Fruit fly (Drosophila melanogaster) whole organism, embryonic: ENCODE measurements around the gene CG15408.

Source experiments
- B-H1 ChIP-seq: fragments of 200-800 bp; sonication (Bioruptor generic); IDR thresholded peaks from 3 replicates; pipeline ENCODE4 v1.3.6; 2022; ENCODE audit warnings: missing biosample characterization, missing genetic modification characterization
- CG10979 ChIP-seq: fragments of 200-800 bp; sonication (Bioruptor generic); optimal IDR thresholded peaks from 2 replicates; lab custom pipeline; 2018; ENCODE audit warnings: missing biosample characterization, mild to moderate bottlenecking, missing genetic modification characterization, moderate library complexity
- CG11085 ChIP-seq: fragments of 200-800 bp; sonication (Bioruptor generic); IDR thresholded peaks from 2 replicates; pipeline ENCODE4 v1.3.6; 2022; ENCODE audit warnings: missing biosample characterization, missing genetic modification characterization
- CG11093 ChIP-seq: fragments of 200-800 bp; sonication (Bioruptor generic); IDR thresholded peaks from 3 replicates; pipeline ENCODE4 v1.3.6; 2022; ENCODE audit warnings: missing biosample characterization, missing genetic modification characterization
- CG11456 ChIP-seq: fragments of 200-800 bp; sonication (Bioruptor generic); IDR thresholded peaks from 3 replicates; pipeline ENCODE4 v1.3.6; 2022; ENCODE audit warnings: missing biosample characterization, missing genetic modification characterization
- CG13624 ChIP-seq: fragments of 200-800 bp; sonication (Bioruptor generic); optimal IDR thresholded peaks from 2 replicates; lab custom pipeline; 2016; ENCODE audit warnings: missing biosample characterization, missing genetic modification characterization
- CG13894 ChIP-seq: fragments of 200-800 bp; sonication (Bioruptor generic); optimal IDR thresholded peaks from 3 replicates; lab custom pipeline; 2018; ENCODE audit warnings: missing biosample characterization, mild to moderate bottlenecking, missing genetic modification characterization, moderate library complexity
- CG17359 ChIP-seq: fragments of 200-800 bp; sonication (Bioruptor generic); optimal IDR thresholded peaks from 3 replicates; lab custom pipeline; 2018; ENCODE audit warnings: missing biosample characterization, mild to moderate bottlenecking, missing genetic modification characterization, moderate library complexity
- CG17568 ChIP-seq: fragments of 200-800 bp; sonication (Bioruptor generic); optimal IDR thresholded peaks from 2 replicates; lab custom pipeline; 2018; ENCODE audit warnings: missing biosample characterization, mild to moderate bottlenecking, missing genetic modification characterization, moderate library complexity
- CG17802 ChIP-seq: fragments of 200-800 bp; sonication (Bioruptor generic); optimal IDR thresholded peaks from 2 replicates; lab custom pipeline; 2018; ENCODE audit warnings: missing biosample characterization, mild to moderate bottlenecking, missing genetic modification characterization, moderate library complexity
- CG30403 ChIP-seq: fragments of 200-800 bp; sonication (Bioruptor generic); optimal IDR thresholded peaks from 3 replicates; lab custom pipeline; 2016; ENCODE audit warnings: missing biosample characterization, missing genetic modification characterization
- CG31388 ChIP-seq: fragments of 200-800 bp; sonication (Bioruptor generic); optimal IDR thresholded peaks from 2 replicates; lab custom pipeline; 2016; ENCODE audit warnings: missing biosample characterization, missing genetic modification characterization
- CG4617 ChIP-seq: fragments of 200-800 bp; sonication (Bioruptor generic); optimal IDR thresholded peaks from 3 replicates; lab custom pipeline; 2016; ENCODE audit warnings: missing biosample characterization, missing genetic modification characterization, borderline replicate concordance
- CG4854 ChIP-seq: fragments of 200-800 bp; sonication (Bioruptor generic); optimal IDR thresholded peaks from 2 replicates; lab custom pipeline; 2016; ENCODE audit warnings: missing biosample characterization, missing genetic modification characterization, inconsistent platforms
- CG5953 ChIP-seq: fragments of 200-800 bp; sonication (Bioruptor generic); IDR thresholded peaks from 2 replicates; pipeline ENCODE4 v1.3.6; 2022; ENCODE audit warnings: missing biosample characterization, missing genetic modification characterization
- CG6791 ChIP-seq: fragments of 200-800 bp; sonication (Bioruptor generic); IDR thresholded peaks from 3 replicates; pipeline ENCODE4 v1.3.6; 2022; ENCODE audit warnings: missing biosample characterization, missing genetic modification characterization; ENCODE audit not compliant: partially characterized antibody
- CG6813 ChIP-seq: fragments of 200-800 bp; sonication (Bioruptor generic); optimal IDR thresholded peaks from 2 replicates; lab custom pipeline; 2017; ENCODE audit warnings: missing biosample characterization, missing genetic modification characterization, mild to moderate bottlenecking, moderate library complexity, missing genetic modification reagents
- CG7357 ChIP-seq: fragments of 200-800 bp; sonication (Bioruptor generic); IDR thresholded peaks from 3 replicates; pipeline ENCODE4 v1.3.6; 2022; ENCODE audit warnings: missing biosample characterization, missing genetic modification characterization
- ERR ChIP-seq: fragments of 200-800 bp; sonication (Bioruptor generic); optimal IDR thresholded peaks from 2 replicates; lab custom pipeline; 2016; ENCODE audit warnings: missing biosample characterization, missing genetic modification characterization
- Hr51 ChIP-seq, 2 experiments: fragments of 200-800 bp; sonication (Bioruptor generic); optimal IDR thresholded peaks; 2 replicates in 1 of 2; 3 replicates in 1 of 2; lab custom pipeline; 2016 to 2018; ENCODE audit warnings: missing biosample characterization in 2 of 2, missing genetic modification characterization in 2 of 2, mild to moderate bottlenecking in 1 of 2, moderate library complexity in 1 of 2
- Neu2 ChIP-seq: fragments of 200-800 bp; sonication (Bioruptor generic); optimal IDR thresholded peaks from 3 replicates; lab custom pipeline; 2016; ENCODE audit warnings: missing biosample characterization, missing genetic modification characterization, borderline replicate concordance
- PHDP ChIP-seq: fragments of 200-800 bp; sonication (Bioruptor generic); optimal IDR thresholded peaks from 3 replicates; lab custom pipeline; 2018; ENCODE audit warnings: missing biosample characterization, mild to moderate bottlenecking, missing genetic modification characterization, moderate library complexity
- Poxn ChIP-seq: fragments of 200-800 bp; sonication (Bioruptor generic); IDR thresholded peaks from 2 replicates; pipeline ENCODE4 v1.3.6; 2022; ENCODE audit warnings: missing biosample characterization, missing genetic modification characterization
- Six4 ChIP-seq: fragments of 200-800 bp; sonication (Bioruptor generic); optimal IDR thresholded peaks from 2 replicates; lab custom pipeline; 2016; ENCODE audit warnings: missing biosample characterization, missing genetic modification characterization
- Spps ChIP-seq: fragments of 200-800 bp; sonication (Bioruptor generic); optimal IDR thresholded peaks from 2 replicates; lab custom pipeline; 2018; ENCODE audit warnings: missing biosample characterization, mild to moderate bottlenecking, missing genetic modification characterization
- ac ChIP-seq: fragments of 200-800 bp; sonication (Bioruptor generic); optimal IDR thresholded peaks from 3 replicates; lab custom pipeline; 2017; ENCODE audit warnings: missing biosample characterization, mild to moderate bottlenecking, missing genetic modification characterization
- ara ChIP-seq: fragments of 200-800 bp; sonication (Bioruptor generic); IDR thresholded peaks from 2 replicates; pipeline ENCODE4 v1.3.6; 2022; ENCODE audit warnings: missing biosample characterization, missing genetic modification characterization
- bab2 ChIP-seq: fragments of 200-800 bp; sonication (Bioruptor generic); optimal IDR thresholded peaks from 2 replicates; lab custom pipeline; 2016; ENCODE audit warnings: missing biosample characterization, missing genetic modification characterization
- btn ChIP-seq: fragments of 200-800 bp; sonication (Bioruptor generic); optimal IDR thresholded peaks from 2 replicates; lab custom pipeline; 2016; ENCODE audit warnings: missing biosample characterization, missing genetic modification characterization
- chif ChIP-seq, 2 experiments: fragments of 200-800 bp; sonication (Bioruptor generic); optimal IDR thresholded peaks; 3 replicates each; lab custom pipeline; 2016; ENCODE audit warnings: missing biosample characterization in 2 of 2, missing genetic modification characterization in 2 of 2
- chinmo ChIP-seq: fragments of 200-800 bp; sonication (Bioruptor generic); IDR thresholded peaks from 4 replicates; pipeline ENCODE4 v1.3.6; 2022; ENCODE audit warnings: missing biosample characterization, missing genetic modification characterization; ENCODE audit not compliant: partially characterized antibody
- dysf ChIP-seq: fragments of 200-800 bp; sonication (Bioruptor generic); IDR thresholded peaks from 3 replicates; pipeline ENCODE4 v1.3.6; 2022; ENCODE audit warnings: missing biosample characterization, missing genetic modification characterization
- exex ChIP-seq: fragments of 200-800 bp; sonication (Bioruptor generic); optimal IDR thresholded peaks from 4 replicates; lab custom pipeline; 2018; ENCODE audit warnings: missing biosample characterization, mild to moderate bottlenecking, missing genetic modification characterization, moderate library complexity
- gro ChIP-seq: fragments of 200-800 bp; sonication (Bioruptor generic); optimal IDR thresholded peaks from 2 replicates; lab custom pipeline; 2016; ENCODE audit warnings: missing biosample characterization, missing genetic modification characterization
- hb ChIP-seq: fragments of 200-800 bp; sonication (Bioruptor generic); IDR thresholded peaks from 3 replicates; pipeline ENCODE4 v1.3.6; 2022; ENCODE audit warnings: missing biosample characterization, missing genetic modification characterization; ENCODE audit not compliant: partially characterized antibody
- jigr1 ChIP-seq: fragments of 200-800 bp; sonication (Bioruptor generic); IDR thresholded peaks from 3 replicates; pipeline ENCODE4 v1.3.6; 2022; ENCODE audit warnings: missing biosample characterization, missing genetic modification characterization
- nau ChIP-seq: fragments of 200-800 bp; sonication (Bioruptor generic); optimal IDR thresholded peaks from 3 replicates; lab custom pipeline; 2017; ENCODE audit warnings: missing biosample characterization, mild to moderate bottlenecking, missing genetic modification characterization, missing genetic modification reagents
- oc ChIP-seq: fragments of 200-800 bp; sonication (Bioruptor generic); optimal IDR thresholded peaks from 2 replicates; lab custom pipeline; 2018; ENCODE audit warnings: missing biosample characterization, mild to moderate bottlenecking, missing genetic modification characterization, moderate library complexity
- pros ChIP-seq: fragments of 200-800 bp; sonication (Bioruptor generic); optimal IDR thresholded peaks from 3 replicates; lab custom pipeline; 2019; ENCODE audit warnings: missing biosample characterization, mild to moderate bottlenecking, missing genetic modification characterization, moderate library complexity
- pum ChIP-seq: fragments of 200-800 bp; sonication (Bioruptor generic); optimal IDR thresholded peaks from 2 replicates; lab custom pipeline; 2016; ENCODE audit warnings: missing biosample characterization, missing genetic modification characterization
- salm ChIP-seq: fragments of 200-800 bp; sonication (Bioruptor generic); optimal IDR thresholded peaks from 2 replicates; lab custom pipeline; 2018; ENCODE audit warnings: missing biosample characterization, mild to moderate bottlenecking, missing genetic modification characterization
- sc ChIP-seq, 3 experiments: fragments of >200 bp in 2 of 3; fragments of 200-800 bp in 1 of 3; sonication (Bioruptor generic) in 1 of 3; optimal IDR thresholded peaks; 2 replicates in 2 of 3; 3 replicates in 1 of 3; lab custom pipeline; 2017; ENCODE audit warnings: mild to moderate bottlenecking in 1 of 3, missing biosample characterization in 1 of 3, missing genetic modification characterization in 1 of 3, missing genetic modification reagents in 1 of 3
- slbo ChIP-seq: fragments of 200-800 bp; sonication (Bioruptor generic); IDR thresholded peaks from 2 replicates; pipeline ENCODE4 v1.3.6; 2022; ENCODE audit warnings: missing biosample characterization, missing genetic modification characterization
- sna ChIP-seq: fragments of 200-800 bp; sonication (Bioruptor generic); IDR thresholded peaks from 2 replicates; pipeline ENCODE4 v1.3.6; 2022; ENCODE audit warnings: missing biosample characterization, missing genetic modification characterization; ENCODE audit not compliant: partially characterized antibody
- tgo ChIP-seq: fragments of 200-800 bp; sonication (Bioruptor generic); IDR thresholded peaks from 3 replicates; pipeline ENCODE4 v1.3.6; 2022; ENCODE audit warnings: missing biosample characterization, missing genetic modification characterization
- usp ChIP-seq: fragments of >200 bp; optimal IDR thresholded peaks from 2 replicates; lab custom pipeline; 2017; ENCODE audit warnings: missing biosample characterization, missing genetic modification characterization
- vfl ChIP-seq: fragments of 200-800 bp; sonication (Bioruptor generic); optimal IDR thresholded peaks from 2 replicates; lab custom pipeline; 2016; ENCODE audit warnings: missing biosample characterization, missing genetic modification characterization
- zen2 ChIP-seq: fragments of 200-800 bp; sonication (Bioruptor generic); IDR thresholded peaks from 3 replicates; pipeline ENCODE4 v1.3.6; 2022; ENCODE audit warnings: missing biosample characterization, missing genetic modification characterization; ENCODE audit not compliant: partially characterized antibody

The CG15408 gene

DNA sequence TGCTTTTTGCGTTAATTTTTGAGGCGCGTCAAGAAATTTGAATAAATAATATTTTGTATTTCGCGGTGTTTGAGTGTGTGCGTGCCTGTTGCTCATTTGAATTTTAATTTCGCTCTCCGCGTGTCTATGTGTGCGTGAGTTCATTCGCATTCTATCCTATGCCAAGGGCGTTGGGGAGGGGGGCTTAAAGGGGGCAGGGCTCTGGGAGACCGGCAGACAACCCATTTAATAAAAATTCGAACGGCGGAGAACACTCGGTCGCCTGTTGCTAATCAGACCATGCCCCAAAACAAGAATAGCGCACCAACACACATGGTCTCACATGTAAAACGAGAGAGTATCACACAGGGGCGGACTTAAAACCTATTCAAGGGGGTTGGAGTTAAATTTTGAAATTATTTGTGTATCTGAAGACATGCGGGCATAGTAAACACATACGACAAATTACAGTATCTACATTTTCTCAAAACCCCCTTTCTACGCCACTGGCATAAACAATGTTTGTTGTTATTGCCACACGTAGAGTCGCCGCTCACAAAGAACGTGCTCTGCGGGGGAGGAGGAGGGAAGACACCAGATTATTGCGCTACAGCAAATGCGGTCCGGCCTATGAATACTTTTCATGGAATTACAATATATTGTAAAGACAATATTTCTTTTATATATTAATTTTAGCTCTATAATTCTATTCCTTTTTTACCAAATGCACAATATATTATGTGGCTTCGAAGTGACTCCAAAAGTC is 30.7 kb upstream of the CG15408 start (continued):
- TF ChIP-seq CG17802 (peak; percentile 93), Neu2 (GFP tag; lab: Kevin White, UChicago) (peak; percentile 98), dysf (GFP tag; lab: Robert Waterston, UW) (peak; percentile 100), chinmo (GFP tag; lab: Robert Waterston, UW) (peak; percentile 65; the same call in 1 of the 4 replicates), B-H1 (GFP tag; lab: Robert Waterston, UW) (peak; percentile 99), ERR (GFP tag; lab: Kevin White, UChicago) (peak; percentile 99), zen2 (no peak), CG7357 (GFP tag; lab: Robert Waterston, UW) (peak; percentile 97), CG4617 (GFP tag; lab: Kevin White, UChicago) (peak; percentile 100), CG6813 (GFP tag; lab: Kevin White, UChicago) (peak; percentile 100), vfl (GFP tag; lab: Kevin White, UChicago) (peak; percentile 99), CG10979 (tag; lab: Kevin White, UChicago) (peak; percentile 99), usp (GFP tag; lab: Kevin White, UChicago) (no peak), Hr51 (GFP tag; optimal IDR thresholded peaks at IDR 0.05; lab: Kevin White, UChicago) (peak; percentile 99 to 100), btn (peak; percentile 99), oc (peak; percentile 99), gro (GFP tag; lab: Kevin White, UChicago) (peak; percentile 100), pum (GFP tag; lab: Kevin White, UChicago) (peak; percentile 99), Poxn (GFP tag; lab: Robert Waterston, UW) (peak; percentile 99), jigr1 (peak; percentile 95), CG11456 (GFP tag; lab: Robert Waterston, UW) (peak; percentile 100), sc (optimal IDR thresholded peaks at IDR 0.05; lab: Kevin White, UChicago) (no peak), sc (GFP tag; optimal IDR thresholded peaks at IDR 0.05; lab: Kevin White, UChicago) (peak; percentile 99), CG4854 (GFP tag; lab: Kevin White, UChicago) (peak; percentile 99), chif (GFP tag; optimal IDR thresholded peaks at IDR 0.05; lab: Kevin White, UChicago) (peak; percentile 100), CG6791 (GFP tag; lab: Robert Waterston, UW) (0 out of 3 replicates have a peak, but pooled peaks have one; percentile 22), CG11085 (peak; percentile 99), salm (peak; percentile 99), CG30403 (GFP tag; lab: Kevin White, UChicago) (peak; percentile 100), CG17568 (GFP tag; lab: Kevin White, UChicago) (peak; percentile 99), CG31388 (GFP tag; lab: Kevin White, UChicago) (peak; percentile 99), CG11093 (GFP tag; lab: Robert Waterston, UW) (peak; percentile 99), bab2 (GFP tag; lab: Kevin White, UChicago) (peak; percentile 100), tgo (GFP tag; lab: Robert Waterston, UW) (peak; percentile 99), CG17359 (tag; lab: Kevin White, UChicago) (peak; percentile 100), sna (GFP tag; lab: Robert Waterston, UW) (peak; percentile 37; the same call in 1 of the 2 replicates), CG5953 (GFP tag; lab: Robert Waterston, UW) (peak; percentile 95), pros (GFP tag; lab: Kevin White, UChicago) (peak; percentile 95), CG13624 (peak; percentile 100), hb (GFP tag; lab: Robert Waterston, UW) (no peak), slbo (GFP tag; lab: Robert Waterston, UW) (peak; percentile 100), PHDP (tag; lab: Kevin White, UChicago) (peak; percentile 100), ac (GFP tag; lab: Kevin White, UChicago) (peak; percentile 99), CG13894 (tag; lab: Kevin White, UChicago) (peak; percentile 100), nau (GFP tag; lab: Kevin White, UChicago) (peak; percentile 99), Six4 (GFP tag; lab: Kevin White, UChicago) (peak; percentile 100), Spps (tag; lab: Kevin White, UChicago) (peak; percentile 97), exex (peak; percentile 98), ara (peak; percentile 99)
